Fruit fly (Drosophila melanogaster) whole organism, embryonic: Measurements from ENCODE around the gene Hrb27C.

Experiments
- Atf6 ChIP-seq: fragments of 200-800 bp; sonication (Bioruptor generic); IDR thresholded peaks from 2 replicates; pipeline ENCODE4 v1.3.6; 2022; ENCODE audit warnings: missing biosample characterization, missing genetic modification characterization
- CG14050 ChIP-seq: fragments of 200-800 bp; sonication (Bioruptor generic); IDR thresholded peaks from 3 replicates; pipeline ENCODE4 v1.3.6; 2022; ENCODE audit warnings: missing biosample characterization, missing genetic modification characterization
- CG16863 ChIP-seq: fragments of 200-800 bp; sonication (Bioruptor generic); optimal IDR thresholded peaks from 3 replicates; lab custom pipeline; 2016; ENCODE audit warnings: missing biosample characterization, missing genetic modification characterization
- CG17829 ChIP-seq: fragments of 200-800 bp; optimal IDR thresholded peaks from 2 replicates; lab custom pipeline; 2019; ENCODE audit warnings: missing biosample characterization, mild to moderate bottlenecking, missing genetic modification characterization, moderate library complexity
- CG18262 ChIP-seq: fragments of 200-800 bp; optimal IDR thresholded peaks from 3 replicates; lab custom pipeline; 2019; ENCODE audit warnings: missing biosample characterization, mild to moderate bottlenecking, missing genetic modification characterization, moderate library complexity
- CG2712 ChIP-seq: fragments of 200-800 bp; optimal IDR thresholded peaks from 3 replicates; lab custom pipeline; 2019; ENCODE audit warnings: missing biosample characterization, mild to moderate bottlenecking, missing genetic modification characterization, moderate library complexity
- CG32767 ChIP-seq: fragments of 200-800 bp; sonication (Bioruptor generic); IDR thresholded peaks from 2 replicates; pipeline ENCODE4 v1.3.6; 2022; ENCODE audit warnings: missing biosample characterization, missing genetic modification characterization
- CG3281 ChIP-seq: fragments of 200-800 bp; sonication (Bioruptor generic); optimal IDR thresholded peaks from 3 replicates; lab custom pipeline; 2017; ENCODE audit warnings: missing biosample characterization, mild to moderate bottlenecking, missing genetic modification characterization
- CG34224 ChIP-seq: fragments of 200-800 bp; sonication (Bioruptor generic); IDR thresholded peaks from 3 replicates; pipeline ENCODE4 v1.3.6; 2022; ENCODE audit warnings: missing biosample characterization, missing genetic modification characterization; ENCODE audit not compliant: partially characterized antibody
- CG5953 ChIP-seq: fragments of 200-800 bp; sonication (Bioruptor generic); IDR thresholded peaks from 2 replicates; pipeline ENCODE4 v1.3.6; 2022; ENCODE audit warnings: missing biosample characterization, missing genetic modification characterization
- CG6254 ChIP-seq: fragments of 200-800 bp; sonication (Bioruptor generic); optimal IDR thresholded peaks from 3 replicates; lab custom pipeline; 2017; ENCODE audit warnings: mild to moderate bottlenecking, missing biosample characterization, missing genetic modification reagents, missing genetic modification characterization
- CG6791 ChIP-seq: fragments of 200-800 bp; sonication (Bioruptor generic); IDR thresholded peaks from 3 replicates; pipeline ENCODE4 v1.3.6; 2022; ENCODE audit warnings: missing biosample characterization, missing genetic modification characterization; ENCODE audit not compliant: partially characterized antibody
- CG6854 ChIP-seq: fragments of 200-800 bp; sonication (Bioruptor generic); optimal IDR thresholded peaks from 3 replicates; lab custom pipeline; 2017; ENCODE audit warnings: missing biosample characterization, mild to moderate bottlenecking, missing genetic modification characterization
- CG8290 ChIP-seq, 3 experiments: fragments of 200-800 bp; sonication (Bioruptor generic); optimal IDR thresholded peaks; 2 replicates each; lab custom pipeline; 2016 to 2019; ENCODE audit warnings: missing biosample characterization in 3 of 3, missing genetic modification characterization in 3 of 3, mild to moderate bottlenecking in 2 of 3, moderate library complexity in 1 of 3
- CG8924 ChIP-seq: fragments of 200-800 bp; optimal IDR thresholded peaks from 3 replicates; lab custom pipeline; 2019; ENCODE audit warnings: missing biosample characterization, mild to moderate bottlenecking, missing genetic modification characterization, moderate library complexity
- CG9437 ChIP-seq: fragments of 200-800 bp; sonication (Bioruptor generic); optimal IDR thresholded peaks from 2 replicates; lab custom pipeline; 2018; ENCODE audit warnings: missing biosample characterization, mild to moderate bottlenecking, missing genetic modification characterization
- CG9932 ChIP-seq: fragments of 200-800 bp; sonication (Bioruptor generic); IDR thresholded peaks from 2 replicates; pipeline ENCODE4 v1.3.6; 2022; ENCODE audit warnings: missing biosample characterization, missing genetic modification characterization
- Dbx ChIP-seq: fragments of 200-800 bp; sonication (Bioruptor generic); IDR thresholded peaks from 3 replicates; pipeline ENCODE4 v1.3.6; 2022; ENCODE audit warnings: missing biosample characterization, missing genetic modification characterization
- Dfd ChIP-seq, 2 experiments: fragments of >200 bp; optimal IDR thresholded peaks; 2 replicates each; lab custom pipeline; 2017; ENCODE audit warnings: missing biosample characterization in 2 of 2, missing genetic modification characterization in 2 of 2
- Doc3 ChIP-seq: fragments of 200-800 bp; sonication (Bioruptor generic); IDR thresholded peaks from 3 replicates; pipeline ENCODE4 v1.3.6; 2022; ENCODE audit warnings: missing biosample characterization, missing genetic modification characterization; ENCODE audit not compliant: partially characterized antibody
- HLH4C ChIP-seq: fragments of 200-800 bp; sonication (Bioruptor generic); IDR thresholded peaks from 3 replicates; pipeline ENCODE4 v1.3.6; 2022; ENCODE audit warnings: missing biosample characterization, missing genetic modification characterization; ENCODE audit not compliant: partially characterized antibody
- Pdp1 ChIP-seq, 2 experiments: fragments of 200-800 bp; sonication (Bioruptor generic); optimal IDR thresholded peaks; 3 replicates each; lab custom pipeline; 2016; ENCODE audit warnings: missing biosample characterization in 2 of 2, missing genetic modification characterization in 2 of 2, mild to moderate bottlenecking in 1 of 2, moderate library complexity in 1 of 2
- Sry-β ChIP-seq: fragments of 200-800 bp; sonication (Bioruptor generic); optimal IDR thresholded peaks from 2 replicates; lab custom pipeline; 2018; ENCODE audit warnings: missing biosample characterization, mild to moderate bottlenecking, missing genetic modification characterization, moderate library complexity
- abd-A ChIP-seq: fragments of 200-800 bp; sonication (Bioruptor generic); optimal IDR thresholded peaks from 3 replicates; lab custom pipeline; 2019; ENCODE audit warnings: missing biosample characterization, mild to moderate bottlenecking, missing genetic modification characterization, moderate library complexity
- ato ChIP-seq: fragments of 200-800 bp; sonication (Bioruptor generic); IDR thresholded peaks from 2 replicates; pipeline ENCODE4 v1.3.6; 2022; ENCODE audit warnings: missing biosample characterization, missing genetic modification characterization; ENCODE audit not compliant: partially characterized antibody
- az2 ChIP-seq: fragments of 200-800 bp; sonication (Bioruptor generic); optimal IDR thresholded peaks from 3 replicates; lab custom pipeline; 2016; ENCODE audit warnings: missing biosample characterization, missing genetic modification characterization
- br ChIP-seq: fragments of >200 bp; optimal IDR thresholded peaks from 2 replicates; lab custom pipeline; 2017
- chinmo ChIP-seq: fragments of 200-800 bp; sonication (Bioruptor generic); IDR thresholded peaks from 4 replicates; pipeline ENCODE4 v1.3.6; 2022; ENCODE audit warnings: missing biosample characterization, missing genetic modification characterization; ENCODE audit not compliant: partially characterized antibody
- danr ChIP-seq: fragments of 200-800 bp; sonication (Bioruptor generic); IDR thresholded peaks from 2 replicates; pipeline ENCODE4 v1.3.6; 2022; ENCODE audit warnings: missing biosample characterization, missing genetic modification characterization
- gcm ChIP-seq: fragments of 200-800 bp; sonication (Bioruptor generic); optimal IDR thresholded peaks from 2 replicates; lab custom pipeline; 2019; ENCODE audit warnings: missing biosample characterization, mild to moderate bottlenecking, missing genetic modification characterization, moderate library complexity
- gem ChIP-seq: fragments of 200-800 bp; sonication (Bioruptor generic); optimal IDR thresholded peaks from 2 replicates; lab custom pipeline; 2019; ENCODE audit warnings: missing biosample characterization, mild to moderate bottlenecking, missing genetic modification characterization, moderate library complexity
- gfzf ChIP-seq: fragments of 200-800 bp; sonication (Bioruptor generic); optimal IDR thresholded peaks from 2 replicates; lab custom pipeline; 2016; ENCODE audit warnings: missing biosample characterization, mild to moderate bottlenecking, missing genetic modification characterization, moderate library complexity
- klu ChIP-seq: fragments of 200-800 bp; sonication (Bioruptor generic); IDR thresholded peaks from 2 replicates; pipeline ENCODE4 v1.3.6; 2022; ENCODE audit warnings: missing biosample characterization, missing genetic modification characterization
- mirr ChIP-seq: fragments of 200-800 bp; sonication (Bioruptor generic); optimal IDR thresholded peaks from 3 replicates; lab custom pipeline; 2018; ENCODE audit warnings: missing biosample characterization, mild to moderate bottlenecking, missing genetic modification characterization
- nerfin-1 ChIP-seq: fragments of 200-800 bp; sonication (Bioruptor generic); optimal IDR thresholded peaks from 3 replicates; lab custom pipeline; 2019; ENCODE audit warnings: missing biosample characterization, mild to moderate bottlenecking, missing genetic modification characterization, moderate library complexity
- nom ChIP-seq: fragments of 200-800 bp; sonication (Bioruptor generic); optimal IDR thresholded peaks from 2 replicates; lab custom pipeline; 2017; ENCODE audit warnings: missing biosample characterization, missing genetic modification characterization, mild to moderate bottlenecking, moderate library complexity, missing genetic modification reagents
- pzg ChIP-seq: fragments of 200-800 bp; sonication (Bioruptor generic); optimal IDR thresholded peaks from 3 replicates; lab custom pipeline; 2018; ENCODE audit warnings: missing biosample characterization, mild to moderate bottlenecking, missing genetic modification characterization, moderate library complexity
- run ChIP-seq: fragments of 200-800 bp; sonication (Bioruptor generic); optimal IDR thresholded peaks from 3 replicates; lab custom pipeline; 2018; ENCODE audit warnings: missing biosample characterization, mild to moderate bottlenecking, missing genetic modification characterization
- sens ChIP-seq: fragments of 200-800 bp; sonication (Bioruptor generic); peaks from one replicate; lab custom pipeline; 2016; ENCODE audit warnings: missing biosample characterization, missing genetic modification characterization
- shn ChIP-seq: fragments of 200-800 bp; sonication (Bioruptor generic); optimal IDR thresholded peaks from 3 replicates; lab custom pipeline; 2016; ENCODE audit warnings: missing biosample characterization, missing genetic modification characterization
- sob ChIP-seq: fragments of 200-800 bp; sonication (Bioruptor generic); IDR thresholded peaks from 2 replicates; pipeline ENCODE4 v1.3.6; 2022; ENCODE audit warnings: missing biosample characterization, missing genetic modification characterization
- sr ChIP-seq: fragments of 200-800 bp; sonication (Bioruptor generic); IDR thresholded peaks from 3 replicates; pipeline ENCODE4 v1.3.6; 2022; ENCODE audit warnings: missing biosample characterization, missing genetic modification characterization
- sug ChIP-seq: fragments of 200-800 bp; optimal IDR thresholded peaks from 2 replicates; lab custom pipeline; 2019; ENCODE audit warnings: missing biosample characterization, mild to moderate bottlenecking, missing genetic modification characterization, moderate library complexity
- tin ChIP-seq: fragments of 200-800 bp; sonication (Bioruptor generic); optimal IDR thresholded peaks from 3 replicates; lab custom pipeline; 2016; ENCODE audit warnings: missing biosample characterization, missing genetic modification characterization
- ttk ChIP-seq: fragments of 200-800 bp; sonication (Bioruptor generic); IDR thresholded peaks from 2 replicates; pipeline ENCODE4 v2.1.2; 2022; ENCODE audit warnings: missing biosample characterization, missing genetic modification characterization
- tup ChIP-seq: fragments of 200-800 bp; sonication (Bioruptor generic); optimal IDR thresholded peaks from 2 replicates; lab custom pipeline; 2016; ENCODE audit warnings: missing biosample characterization, mild to moderate bottlenecking, missing genetic modification characterization, moderate library complexity
- twi ChIP-seq: fragments of 200-800 bp; optimal IDR thresholded peaks from 2 replicates; lab custom pipeline; 2019; ENCODE audit warnings: missing biosample characterization, mild to moderate bottlenecking, missing genetic modification characterization, moderate library complexity
- unc-4 ChIP-seq: fragments of 200-800 bp; sonication (Bioruptor generic); IDR thresholded peaks from 2 replicates; pipeline ENCODE4 v1.3.6; 2022; ENCODE audit warnings: missing biosample characterization, missing genetic modification characterization; ENCODE audit not compliant: partially characterized antibody
- vvl ChIP-seq: fragments of 200-800 bp; sonication (Bioruptor generic); IDR thresholded peaks from 2 replicates; pipeline ENCODE4 v1.3.6; 2022; ENCODE audit warnings: missing biosample characterization, missing genetic modification characterization
- zen ChIP-seq: fragments of 200-800 bp; sonication (Bioruptor generic); optimal IDR thresholded peaks from 3 replicates; lab custom pipeline; 2018; ENCODE audit warnings: missing biosample characterization, mild to moderate bottlenecking, missing genetic modification characterization, moderate library complexity
- zfh2 ChIP-seq: fragments of 200-800 bp; sonication (Bioruptor generic); optimal IDR thresholded peaks from 2 replicates; lab custom pipeline; 2016; ENCODE audit warnings: missing biosample characterization, missing genetic modification characterization

Gene Hrb27C

dm6 chr2L:6960165-6960564 lies 39.7 kb downstream of the Hrb27C start, which contains the start of the genes Atac1 and Hmgcl (continued):
- TF ChIP-seq shn (GFP tag; lab: Kevin White, UChicago) (no peak), zfh2 (GFP tag; lab: Kevin White, UChicago) (no peak), CG6791 (GFP tag; lab: Robert Waterston, UW) (no peak), Dbx (GFP tag; lab: Robert Waterston, UW) (no peak), CG14050 (GFP tag; lab: Robert Waterston, UW) (no peak), unc-4 (GFP tag; lab: Robert Waterston, UW) (peak; percentile 46; the same call in 1 of the 2 replicates), CG8290 (GFP tag; optimal IDR thresholded peaks at IDR 0.05; lab: Kevin White, UChicago) (peak; percentile 63), CG8290 (tag; optimal IDR thresholded peaks at IDR 0.05; lab: Kevin White, UChicago) (no peak), CG2712 (tag; lab: Kevin White, UChicago) (no peak), CG5953 (no peak), CG6254 (GFP tag; lab: Kevin White, UChicago) (no peak), danr (GFP tag; lab: Robert Waterston, UW) (no peak), tup (no peak), HLH4C (peak; percentile 18; the same call in 1 of the 3 replicates), CG16863 (no peak), abd-A (tag; lab: Kevin White, UChicago) (no peak), nom (no peak), zen (no peak), CG6854 (GFP tag; lab: Kevin White, UChicago) (no peak), sr (GFP tag; lab: Robert Waterston, UW) (no peak), ato (no peak), br (lab: Kevin White, UChicago) (no peak), CG9932 (no peak), vvl (GFP tag; lab: Robert Waterston, UW) (0 out of 2 replicates have a peak, but pooled peaks have one; percentile 32), sens (GFP tag; lab: Kevin White, UChicago) (peak; percentile 5), nerfin-1 (no peak), CG9437 (GFP tag; lab: Kevin White, UChicago) (no peak), chinmo (GFP tag; lab: Robert Waterston, UW) (0 out of 4 replicates have a peak, but pooled peaks have one; percentile 36), CG32767 (GFP tag; lab: Robert Waterston, UW) (no peak), Sry-β (GFP tag; lab: Kevin White, UChicago) (no peak), ttk (GFP tag; lab: Robert Waterston, UW) (no peak), CG17829 (tag; lab: Kevin White, UChicago) (no peak), CG3281 (GFP tag; lab: Kevin White, UChicago) (no peak), klu (no peak), Doc3 (GFP tag; lab: Robert Waterston, UW) (0 out of 3 replicates have a peak, but pooled peaks have one; percentile 18), CG34224 (GFP tag; lab: Robert Waterston, UW) (peak; percentile 23; the same call in 1 of the 3 replicates), sob (GFP tag; lab: Robert Waterston, UW) (no peak), pzg (GFP tag; lab: Kevin White, UChicago) (peak; percentile 19), sug (tag; lab: Kevin White, UChicago) (no peak), mirr (GFP tag; lab: Kevin White, UChicago) (no peak), Pdp1 (GFP tag; optimal IDR thresholded peaks at IDR 0.05; lab: Kevin White, UChicago) (peak in 1 of 2 experiments; percentile 87)

- TF ChIP-seq abd-A (tag; lab: Kevin White, UChicago), result no peak
- peak; percentile 49 for TF ChIP-seq gfzf
- peak; percentile 87 for TF ChIP-seq gem (tag; lab: Kevin White, UChicago)
- TF ChIP-seq Atf6 (GFP tag; lab: Robert Waterston, UW), result peak; percentile 52; the same call in 1 of the 2 replicates
- peak; percentile 82 for TF ChIP-seq CG18262
- peak; percentile 7 for TF ChIP-seq run (tag; lab: Kevin White, UChicago)
- TF ChIP-seq gcm (GFP tag; lab: Kevin White, UChicago), result peak; percentile 75
- TF ChIP-seq sens (GFP tag; lab: Kevin White, UChicago), result peak; percentile 62
- TF ChIP-seq twi (tag; lab: Kevin White, UChicago), result peak; percentile 63
- peak; percentile 63 for TF ChIP-seq az2
- TF ChIP-seq Dfd (GFP tag; optimal IDR thresholded peaks at IDR 0.05; lab: Kevin White, UChicago), result no peak
- TF ChIP-seq CG8924 (tag; lab: Kevin White, UChicago), result peak; percentile 86
- peak; percentile 88 for TF ChIP-seq CG17829 (tag; lab: Kevin White, UChicago)
- TF ChIP-seq tin (GFP tag; lab: Kevin White, UChicago), result peak; percentile 37
Measured at dm6 chr2L:6964022-6964434, 43.5 kb downstream of the Hrb27C start, which contains the start of the genes sip2 and Coprox. Gene sip2, minus strand, starts transcription at chr2L:6964074. Gene Coprox, plus strand, starts transcription at chr2L:6964421.
